Worm (Caenorhabditis elegans) whole organism, young adult: ENCODE measurements around the gene M163.21.
A peak's percentile ranks its signal among the peaks of the same experiment; 100 is the strongest.

ENCODE experiments used
- B0019.2 ChIP-seq: fragments of 200-800 bp; sonication (Bioruptor generic); conservative IDR thresholded peaks from 2 replicates; pipeline ENCODE4 v1.3.6; 2022; ENCODE audit warnings: missing genetic modification reagents, missing genetic modification characterization, missing compliant biosample characterization
- B0035.1 ChIP-seq: sonication (generic microtip); optimal IDR thresholded peaks from 2 replicates; lab custom pipeline; 2016; ENCODE audit warnings: missing genetic modification characterization, mild to moderate bottlenecking, missing compliant biosample characterization, missing genotype, missing genetic modification reagents
- B0336.3 ChIP-seq: fragments of 200-800 bp; sonication (Bioruptor generic); IDR thresholded peaks from 2 replicates; pipeline ENCODE4 v1.3.6; 2022; ENCODE audit warnings: missing genetic modification characterization, missing compliant biosample characterization
- F22D6.2 ChIP-seq: sonication (generic microtip); optimal IDR thresholded peaks from 2 replicates; lab custom pipeline; 2016; ENCODE audit warnings: mild to moderate bottlenecking, missing genetic modification characterization, missing compliant biosample characterization
- F23B12.7 ChIP-seq: sonication (generic microtip); optimal IDR thresholded peaks from 2 replicates; lab custom pipeline; 2017; ENCODE audit warnings: missing genetic modification characterization, mild to moderate bottlenecking, missing compliant biosample characterization, antibody characterized with exemption, moderate library complexity; ENCODE audit not compliant: insufficient read depth
- F33H1.4 ChIP-seq: fragments of 200-800 bp; sonication (Bioruptor generic); IDR thresholded peaks from 2 replicates; pipeline ENCODE4 v1.3.6; 2022; ENCODE audit warnings: missing genetic modification reagents, missing genetic modification characterization, missing compliant biosample characterization
- F49E8.2 ChIP-seq: sonication (generic microtip); optimal IDR thresholded peaks from 3 replicates; lab custom pipeline; 2017; ENCODE audit warnings: missing genetic modification characterization, mild to moderate bottlenecking, missing compliant biosample characterization, antibody characterized with exemption, moderate library complexity; ENCODE audit not compliant: insufficient read depth
- F57C9.4 ChIP-seq: sonication (generic microtip); optimal IDR thresholded peaks from 2 replicates; lab custom pipeline; 2017; ENCODE audit warnings: mild to moderate bottlenecking, missing genetic modification characterization, missing compliant biosample characterization
- Y56A3A.18 ChIP-seq: fragments of 200-800 bp; sonication (Bioruptor generic); IDR thresholded peaks from 2 replicates; pipeline ENCODE4 v1.3.6; 2022; ENCODE audit warnings: missing genetic modification reagents, missing genetic modification characterization, missing compliant biosample characterization
- Y79H2A.3 ChIP-seq: fragments of 200-800 bp; sonication (Bioruptor generic); conservative IDR thresholded peaks from 2 replicates; pipeline ENCODE4 v1.3.6; 2022; ENCODE audit warnings: missing genetic modification reagents, missing genetic modification characterization, missing compliant biosample characterization
- akir-1 ChIP-seq: fragments of 200-800 bp; sonication (Bioruptor generic); optimal IDR thresholded peaks from 2 replicates; lab custom pipeline; 2018; ENCODE audit warnings: mild to moderate bottlenecking, missing genetic modification characterization, moderate library complexity, missing compliant biosample characterization
- aptf-2 ChIP-seq: fragments of 200-800 bp; sonication (Bioruptor generic); conservative IDR thresholded peaks from 2 replicates; pipeline ENCODE4 v1.3.6; 2022; ENCODE audit warnings: missing genetic modification reagents, missing genetic modification characterization, missing compliant biosample characterization
- atf-7 ChIP-seq: sonication (generic microtip); optimal IDR thresholded peaks from 2 replicates; lab custom pipeline; 2017; ENCODE audit warnings: mild to moderate bottlenecking, missing genetic modification characterization, missing compliant biosample characterization
- athp-1 ChIP-seq: sonication (generic microtip); optimal IDR thresholded peaks from 2 replicates; lab custom pipeline; 2017; ENCODE audit warnings: mild to moderate bottlenecking, missing genetic modification characterization, missing compliant biosample characterization
- ceh-40 ChIP-seq: fragments of 200-800 bp; sonication (Bioruptor generic); IDR thresholded peaks from 2 replicates; pipeline ENCODE4 v1.3.6; 2022; ENCODE audit warnings: missing genetic modification characterization, missing compliant biosample characterization
- ceh-58 ChIP-seq: fragments of 200-800 bp; sonication (Bioruptor generic); IDR thresholded peaks from 2 replicates; pipeline ENCODE4 v1.3.6; 2022; ENCODE audit warnings: missing genetic modification characterization, missing compliant biosample characterization
- ceh-91 ChIP-seq: fragments of 200-800 bp; sonication (Bioruptor generic); IDR thresholded peaks from 2 replicates; pipeline ENCODE4 v1.3.6; 2022; ENCODE audit warnings: missing genetic modification reagents, missing genetic modification characterization, missing compliant biosample characterization
- egl-44 ChIP-seq: fragments of 200-800 bp; sonication (Bioruptor generic); IDR thresholded peaks from 2 replicates; pipeline ENCODE4 v1.3.6; 2022; ENCODE audit warnings: missing genetic modification reagents, missing genetic modification characterization, missing compliant biosample characterization
- ets-4 ChIP-seq: fragments of 200-800 bp; sonication (Bioruptor generic); optimal IDR thresholded peaks from 2 replicates; lab custom pipeline; 2018; ENCODE audit warnings: mild to moderate bottlenecking, missing genetic modification characterization, missing compliant biosample characterization
- fkh-3 ChIP-seq: sonication (generic microtip); optimal IDR thresholded peaks from 2 replicates; lab custom pipeline; 2016; ENCODE audit warnings: mild to moderate bottlenecking, missing genetic modification characterization, missing compliant biosample characterization
- gei-17 ChIP-seq: fragments of 200-800 bp; sonication (Bioruptor generic); optimal IDR thresholded peaks from 2 replicates; lab custom pipeline; 2018; ENCODE audit warnings: mild to moderate bottlenecking, missing genetic modification characterization, missing compliant biosample characterization
- hlh-12 ChIP-seq: sonication (generic microtip); optimal IDR thresholded peaks from 2 replicates; lab custom pipeline; 2016; ENCODE audit warnings: missing genetic modification characterization, missing compliant biosample characterization
- hlh-26 ChIP-seq: fragments of 200-800 bp; sonication (Bioruptor generic); conservative IDR thresholded peaks from 2 replicates; pipeline ENCODE4 v1.3.6; 2022; ENCODE audit warnings: missing genetic modification reagents, missing genetic modification characterization, missing compliant biosample characterization
- hmg-1.2 ChIP-seq: fragments of 200-800 bp; sonication (Bioruptor generic); IDR thresholded peaks from 2 replicates; pipeline ENCODE4 v1.3.6; 2022; ENCODE audit warnings: missing genetic modification reagents, missing genetic modification characterization, missing compliant biosample characterization
- hmg-20 ChIP-seq: fragments of 200-800 bp; sonication (Bioruptor generic); IDR thresholded peaks from 2 replicates; pipeline ENCODE4 v1.3.6; 2022; ENCODE audit warnings: missing genetic modification reagents, missing genetic modification characterization, missing compliant biosample characterization
- lin-26 ChIP-seq: fragments of 200-800 bp; sonication (Bioruptor generic); IDR thresholded peaks from 2 replicates; pipeline ENCODE4 v1.3.6; 2022; ENCODE audit warnings: missing genetic modification reagents, missing genetic modification characterization, missing compliant biosample characterization
- lin-35 ChIP-seq, 3 experiments: fragments of 150-350 bp in 2 of 3; sonication (generic microtip) in 1 of 3; optimal IDR thresholded peaks; 2 replicates each; lab custom pipeline; 2014 to 2018; ENCODE audit warnings: missing biosample characterization in 3 of 3, missing genetic modification characterization in 3 of 3, missing genetic modification reagents in 3 of 3
- lin-54 ChIP-seq: fragments of 200-800 bp; sonication (Bioruptor generic); optimal IDR thresholded peaks from 2 replicates; lab custom pipeline; 2018; ENCODE audit warnings: mild to moderate bottlenecking, missing genetic modification characterization, missing compliant biosample characterization
- lsl-1 ChIP-seq: fragments of 200-800 bp; sonication (Bioruptor generic); optimal IDR thresholded peaks from 2 replicates; lab custom pipeline; 2018; ENCODE audit warnings: mild to moderate bottlenecking, missing genetic modification characterization, moderate library complexity, missing compliant biosample characterization
- nfya-1 ChIP-seq: sonication (generic microtip); optimal IDR thresholded peaks from 2 replicates; lab custom pipeline; 2017; ENCODE audit warnings: antibody characterized with exemption, missing compliant biosample characterization, missing genetic modification characterization, borderline replicate concordance; ENCODE audit not compliant: insufficient read depth
- nfyb-1 ChIP-seq: fragments of 200-800 bp; sonication (Bioruptor generic); IDR thresholded peaks from 2 replicates; pipeline ENCODE4 v1.3.6; 2022; ENCODE audit warnings: missing genetic modification reagents, missing genetic modification characterization, missing compliant biosample characterization
- nhr-80 ChIP-seq: sonication (generic microtip); optimal IDR thresholded peaks from 2 replicates; lab custom pipeline; 2016; ENCODE audit warnings: missing genetic modification characterization, missing compliant biosample characterization
- nhr-90 ChIP-seq: sonication (generic microtip); optimal IDR thresholded peaks from 2 replicates; lab custom pipeline; 2016; ENCODE audit warnings: missing genotype, mild to moderate bottlenecking, missing genetic modification characterization, missing compliant biosample characterization
- pbrm-1 ChIP-seq: fragments of 200-800 bp; sonication (Bioruptor generic); IDR thresholded peaks from 2 replicates; pipeline ENCODE4 v1.3.6; 2022; ENCODE audit warnings: missing genetic modification reagents, missing genetic modification characterization, missing compliant biosample characterization
- pha-4 ChIP-seq: fragments of 150-350 bp; sonication (generic microtip); optimal IDR thresholded peaks from 2 replicates; lab custom pipeline; 2014; ENCODE audit warnings: missing biosample characterization, missing genetic modification reagents, missing genetic modification characterization
- rcor-1 ChIP-seq: fragments of 200-800 bp; sonication (Bioruptor generic); IDR thresholded peaks from 2 replicates; pipeline ENCODE4 v1.3.6; 2022; ENCODE audit warnings: missing genetic modification reagents, missing genetic modification characterization, missing compliant biosample characterization
- snpc-4 ChIP-seq, 5 experiments: fragments of 150-350 bp in 1 of 5; sonication (generic microtip) in 4 of 5; optimal IDR thresholded peaks; 2 replicates each; lab custom pipeline; 2014 to 2018; ENCODE audit warnings: missing genetic modification characterization in 5 of 5, missing biosample characterization in 3 of 5, antibody characterized with exemption in 2 of 5, mild to moderate bottlenecking in 2 of 5, missing compliant biosample characterization in 2 of 5, missing genotype in 2 of 5, moderate library complexity in 2 of 5, missing genetic modification reagents in 1 of 5
- sptf-2 ChIP-seq: fragments of 200-800 bp; sonication (Bioruptor generic); optimal IDR thresholded peaks from 2 replicates; lab custom pipeline; 2018; ENCODE audit warnings: mild to moderate bottlenecking, missing genetic modification characterization, missing compliant biosample characterization
- tbx-9 ChIP-seq: sonication (generic microtip); optimal IDR thresholded peaks from 2 replicates; lab custom pipeline; 2016; ENCODE audit warnings: borderline replicate concordance, missing genetic modification characterization, inconsistent platforms, missing compliant biosample characterization
- zfh-2 ChIP-seq: fragments of 200-800 bp; sonication (Bioruptor generic); conservative IDR thresholded peaks from 2 replicates; pipeline ENCODE4 v1.3.6; 2022; ENCODE audit warnings: missing genetic modification reagents, missing genetic modification characterization, missing compliant biosample characterization
- zim-3 ChIP-seq: sonication (generic microtip); optimal IDR thresholded peaks from 2 replicates; lab custom pipeline; 2017; ENCODE audit warnings: mild to moderate bottlenecking, missing genetic modification characterization, moderate library complexity, missing compliant biosample characterization
- ztf-25 ChIP-seq: fragments of 200-800 bp; sonication (Bioruptor generic); IDR thresholded peaks from 2 replicates; pipeline ENCODE4 v1.3.6; 2022; ENCODE audit warnings: missing genetic modification reagents, missing genetic modification characterization, missing compliant biosample characterization

The M163.21 gene

DNA sequence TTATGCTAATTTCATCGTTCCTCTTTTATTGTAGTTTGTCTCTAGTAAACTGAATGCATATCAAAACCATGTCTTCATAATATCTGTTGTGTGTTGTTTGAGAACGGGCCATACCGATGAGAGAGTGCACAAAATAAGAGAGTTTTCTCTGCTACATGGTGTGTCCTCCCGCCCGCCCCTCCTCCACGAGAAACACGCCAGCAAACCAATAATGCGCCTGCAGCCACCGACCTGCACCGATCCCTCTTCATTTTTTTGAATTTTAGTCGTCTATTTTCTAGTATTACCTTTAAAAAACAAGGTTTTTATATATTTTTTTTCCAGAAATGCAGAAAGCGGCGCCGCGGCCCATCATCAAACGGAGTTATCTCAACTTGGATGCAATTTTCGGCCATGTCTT is 13.6 kb downstream of the M163.21 start, which contains the start of gene gfi-3 (continued):
- no peak for TF ChIP-seq F49E8.2 (tag; lab: Kevin White, UChicago)
- TF ChIP-seq B0019.2, result no peak
- TF ChIP-seq F33H1.4, result no peak
- no peak for TF ChIP-seq nhr-90 (tag; lab: Kevin White, UChicago)
- peak; percentile 76 for TF ChIP-seq pbrm-1 (GFP tag; lab: Robert Waterston, UW)
- no peak for TF ChIP-seq atf-7
- no peak for TF ChIP-seq snpc-4 (GFP tag; optimal IDR thresholded peaks at IDR 0.05; lab: Kevin White, UChicago)
- TF ChIP-seq snpc-4 (tag; optimal IDR thresholded peaks at IDR 0.05; lab: Kevin White, UChicago), result peak; percentile 67 to 92 (median 89)
- no peak for TF ChIP-seq fkh-3 (tag; lab: Kevin White, UChicago)
- peak; percentile 35 for TF ChIP-seq gei-17 (GFP tag; lab: Kevin White, UChicago)
- no peak for TF ChIP-seq nfya-1
- no peak for TF ChIP-seq F23B12.7 (tag; lab: Kevin White, UChicago)
- TF ChIP-seq akir-1 (GFP tag; lab: Kevin White, UChicago), result no peak
- no peak for TF ChIP-seq sptf-2 (GFP tag; lab: Kevin White, UChicago)
- TF ChIP-seq hlh-26 (GFP tag; lab: Robert Waterston, UW), result no peak
- no peak for TF ChIP-seq lin-26 (GFP tag; lab: Robert Waterston, UW)
- TF ChIP-seq lsl-1, result no peak
- no peak for TF ChIP-seq ceh-91 (GFP tag; lab: Robert Waterston, UW)
- TF ChIP-seq rcor-1 (GFP tag; lab: Robert Waterston, UW), result 0 out of 2 replicates have a peak, but pooled peaks have one; percentile 32
- no peak for TF ChIP-seq ceh-40
- peak; percentile 77 for TF ChIP-seq zfh-2 (GFP tag; lab: Robert Waterston, UW)
- TF ChIP-seq ceh-58 (GFP tag; lab: Robert Waterston, UW), result no peak
- TF ChIP-seq athp-1 (tag; lab: Kevin White, UChicago), result no peak
- no peak for TF ChIP-seq aptf-2 (GFP tag; lab: Robert Waterston, UW)
- no peak for TF ChIP-seq pha-4 (tag; lab: Kevin White, UChicago)
- TF ChIP-seq nfyb-1 (GFP tag; lab: Robert Waterston, UW), result 0 out of 2 replicates have a peak, but pooled peaks have one; percentile 50
- TF ChIP-seq zim-3 (tag; lab: Kevin White, UChicago), result no peak
- no peak for TF ChIP-seq tbx-9
- no peak for TF ChIP-seq F57C9.4 (tag; lab: Kevin White, UChicago)
- no peak for TF ChIP-seq ets-4
- peak; percentile 72 for TF ChIP-seq hmg-20
- no peak for TF ChIP-seq ztf-25 (GFP tag; lab: Robert Waterston, UW)
- no peak for TF ChIP-seq egl-44 (GFP tag; lab: Robert Waterston, UW)
- TF ChIP-seq Y79H2A.3 (GFP tag; lab: Robert Waterston, UW), result no peak
- no peak for TF ChIP-seq F22D6.2
- TF ChIP-seq B0336.3 (GFP tag; lab: Robert Waterston, UW), result 0 out of 2 replicates have a peak, but pooled peaks have one; percentile 37
- TF ChIP-seq lin-35 (GFP tag; optimal IDR thresholded peaks at IDR 0.05; lab: Kevin White, UChicago), result peak in 1 of 3 experiments; percentile 71
- TF ChIP-seq lin-54 (GFP tag; lab: Kevin White, UChicago), result peak; percentile 37
- TF ChIP-seq B0035.1 (tag; lab: Kevin White, UChicago), result no peak
- peak; percentile 70 for TF ChIP-seq nhr-80 (tag; lab: Kevin White, UChicago)
- TF ChIP-seq hlh-12 (tag; lab: Kevin White, UChicago), result no peak
- no peak for TF ChIP-seq Y56A3A.18
- peak; percentile 79 for TF ChIP-seq hmg-1.2 (GFP tag; lab: Robert Waterston, UW)
- TF ChIP-seq, all 124 proteins: peak for 32
